Fruit fly (Drosophila melanogaster) whole organism, embryonic: ENCODE measurements around the gene CG31924.

Experiments
- Atf3 ChIP-seq: fragments of 200-800 bp; sonication (Bioruptor generic); optimal IDR thresholded peaks from 3 replicates; lab custom pipeline; 2016; ENCODE audit warnings: missing biosample characterization, missing genetic modification characterization
- CG10979 ChIP-seq: fragments of 200-800 bp; sonication (Bioruptor generic); optimal IDR thresholded peaks from 2 replicates; lab custom pipeline; 2018; ENCODE audit warnings: missing biosample characterization, mild to moderate bottlenecking, missing genetic modification characterization, moderate library complexity
- CG12219 ChIP-seq: fragments of 200-800 bp; sonication (Bioruptor generic); optimal IDR thresholded peaks from 3 replicates; lab custom pipeline; 2018; ENCODE audit warnings: missing biosample characterization, mild to moderate bottlenecking, missing genetic modification characterization
- CG12391 ChIP-seq: fragments of 200-800 bp; sonication (Bioruptor generic); optimal IDR thresholded peaks from 3 replicates; lab custom pipeline; 2018; ENCODE audit warnings: missing biosample characterization, mild to moderate bottlenecking, missing genetic modification characterization, moderate library complexity
- CG13424 ChIP-seq: fragments of 200-800 bp; sonication (Bioruptor generic); optimal IDR thresholded peaks from 2 replicates; lab custom pipeline; 2019; ENCODE audit warnings: missing biosample characterization, mild to moderate bottlenecking, missing genetic modification characterization, moderate library complexity
- CG13624 ChIP-seq: fragments of 200-800 bp; sonication (Bioruptor generic); optimal IDR thresholded peaks from 2 replicates; lab custom pipeline; 2016; ENCODE audit warnings: missing biosample characterization, missing genetic modification characterization
- CG13775 ChIP-seq: fragments of 200-800 bp; sonication (Bioruptor generic); optimal IDR thresholded peaks from 3 replicates; lab custom pipeline; 2017; ENCODE audit warnings: missing biosample characterization, mild to moderate bottlenecking, missing genetic modification characterization
- CG14667 ChIP-seq: fragments of 200-800 bp; sonication (Bioruptor generic); IDR thresholded peaks from 2 replicates; pipeline ENCODE4 v1.3.6; 2022; ENCODE audit warnings: missing biosample characterization, missing genetic modification characterization
- CG17568 ChIP-seq: fragments of 200-800 bp; sonication (Bioruptor generic); optimal IDR thresholded peaks from 2 replicates; lab custom pipeline; 2018; ENCODE audit warnings: missing biosample characterization, mild to moderate bottlenecking, missing genetic modification characterization, moderate library complexity
- CG17912 ChIP-seq: fragments of 200-800 bp; sonication (Bioruptor generic); optimal IDR thresholded peaks from 2 replicates; lab custom pipeline; 2018; ENCODE audit warnings: missing biosample characterization, mild to moderate bottlenecking, missing genetic modification characterization
- CG30431 ChIP-seq: fragments of 200-800 bp; sonication (Bioruptor generic); optimal IDR thresholded peaks from 2 replicates; lab custom pipeline; 2017; ENCODE audit warnings: missing biosample characterization, missing genetic modification characterization
- CG32532 ChIP-seq: fragments of 200-800 bp; sonication (Bioruptor generic); IDR thresholded peaks from 2 replicates; pipeline ENCODE4 v1.3.6; 2022; ENCODE audit warnings: missing biosample characterization, missing genetic modification characterization
- CG33557 ChIP-seq: fragments of 200-800 bp; sonication (Bioruptor generic); optimal IDR thresholded peaks from 2 replicates; lab custom pipeline; 2019; ENCODE audit warnings: missing biosample characterization, mild to moderate bottlenecking, missing genetic modification characterization, moderate library complexity
- CG5953 ChIP-seq: fragments of 200-800 bp; sonication (Bioruptor generic); IDR thresholded peaks from 2 replicates; pipeline ENCODE4 v1.3.6; 2022; ENCODE audit warnings: missing biosample characterization, missing genetic modification characterization
- CG6791 ChIP-seq: fragments of 200-800 bp; sonication (Bioruptor generic); IDR thresholded peaks from 3 replicates; pipeline ENCODE4 v1.3.6; 2022; ENCODE audit warnings: missing biosample characterization, missing genetic modification characterization; ENCODE audit not compliant: partially characterized antibody
- CG7271 ChIP-seq: fragments of 200-800 bp; sonication (Bioruptor generic); optimal IDR thresholded peaks from 2 replicates; lab custom pipeline; 2018; ENCODE audit warnings: missing biosample characterization, mild to moderate bottlenecking, missing genetic modification characterization, moderate library complexity
- CG7745 ChIP-seq: fragments of 200-800 bp; sonication (Bioruptor generic); optimal IDR thresholded peaks from 2 replicates; lab custom pipeline; 2018; ENCODE audit warnings: missing biosample characterization, mild to moderate bottlenecking, missing genetic modification characterization, moderate library complexity
- CG7928 ChIP-seq: fragments of 200-800 bp; sonication (Bioruptor generic); optimal IDR thresholded peaks from 2 replicates; lab custom pipeline; 2017; ENCODE audit warnings: missing biosample characterization, mild to moderate bottlenecking, missing genetic modification characterization
- Dll ChIP-seq: fragments of 200-800 bp; sonication (Bioruptor generic); IDR thresholded peaks from 4 replicates; pipeline ENCODE4 v1.3.6; 2022; ENCODE audit warnings: missing biosample characterization, missing genetic modification characterization; ENCODE audit not compliant: partially characterized antibody
- ERR ChIP-seq: fragments of 200-800 bp; sonication (Bioruptor generic); optimal IDR thresholded peaks from 2 replicates; lab custom pipeline; 2016; ENCODE audit warnings: missing biosample characterization, missing genetic modification characterization
- Fer3 ChIP-seq: fragments of 200-800 bp; sonication (Bioruptor generic); optimal IDR thresholded peaks from 2 replicates; lab custom pipeline; 2018; ENCODE audit warnings: missing biosample characterization, mild to moderate bottlenecking, missing genetic modification characterization, moderate library complexity
- Nf-YA ChIP-seq: fragments of 200-800 bp; sonication (Bioruptor generic); IDR thresholded peaks from 2 replicates; pipeline ENCODE4 v1.3.6; 2022; ENCODE audit warnings: missing biosample characterization, missing genetic modification characterization
- NfI ChIP-seq: fragments of 200-800 bp; sonication (Bioruptor generic); optimal IDR thresholded peaks from 3 replicates; lab custom pipeline; 2018; ENCODE audit warnings: missing biosample characterization, mild to moderate bottlenecking, missing genetic modification characterization, moderate library complexity
- Oaz ChIP-seq: fragments of 200-800 bp; sonication (Bioruptor generic); IDR thresholded peaks from 2 replicates; pipeline ENCODE4 v1.3.6; 2022; ENCODE audit warnings: missing biosample characterization, missing genetic modification characterization
- Opbp ChIP-seq: fragments of 200-800 bp; sonication (Bioruptor generic); IDR thresholded peaks from 3 replicates; pipeline ENCODE4 v1.3.6; 2022; ENCODE audit warnings: missing biosample characterization, missing genetic modification characterization; ENCODE audit not compliant: partially characterized antibody
- TFAM ChIP-seq: fragments of 200-800 bp; sonication (Bioruptor generic); optimal IDR thresholded peaks from 2 replicates; lab custom pipeline; 2017; ENCODE audit warnings: missing biosample characterization, missing genetic modification characterization, inconsistent platforms
- Taf1 ChIP-seq: fragments of 200-800 bp; sonication (Bioruptor generic); IDR thresholded peaks from 2 replicates; pipeline ENCODE4 v1.3.6; 2022; ENCODE audit warnings: missing biosample characterization, missing genetic modification characterization
- az2 ChIP-seq: fragments of 200-800 bp; sonication (Bioruptor generic); optimal IDR thresholded peaks from 3 replicates; lab custom pipeline; 2016; ENCODE audit warnings: missing biosample characterization, missing genetic modification characterization
- bowl ChIP-seq: fragments of 200-800 bp; sonication (Bioruptor generic); IDR thresholded peaks from 2 replicates; pipeline ENCODE4 v1.3.6; 2022; ENCODE audit warnings: missing biosample characterization, missing genetic modification characterization
- cad ChIP-seq: fragments of >200 bp; optimal IDR thresholded peaks from 2 replicates; lab custom pipeline; 2017; ENCODE audit warnings: missing biosample characterization, missing genetic modification characterization
- cas ChIP-seq: fragments of 200-800 bp; sonication (Bioruptor generic); IDR thresholded peaks from 2 replicates; pipeline ENCODE4 v1.3.6; 2022; ENCODE audit warnings: missing biosample characterization, missing genetic modification characterization
- corto ChIP-seq: fragments of 200-800 bp; sonication (Bioruptor generic); optimal IDR thresholded peaks from 2 replicates; lab custom pipeline; 2016; ENCODE audit warnings: missing biosample characterization, mild to moderate bottlenecking, missing genetic modification characterization, moderate library complexity
- crc ChIP-seq: fragments of 200-800 bp; sonication (Bioruptor generic); optimal IDR thresholded peaks from 2 replicates; lab custom pipeline; 2016; ENCODE audit warnings: missing biosample characterization, missing genetic modification characterization
- croc ChIP-seq: fragments of 200-800 bp; sonication (Bioruptor generic); conservative IDR thresholded peaks from 3 replicates; pipeline ENCODE4 v1.3.6; 2022; ENCODE audit warnings: missing biosample characterization, missing genetic modification characterization
- crol ChIP-seq: fragments of 200-800 bp; sonication (Bioruptor generic); IDR thresholded peaks from 2 replicates; pipeline ENCODE4 v1.3.6; 2022; ENCODE audit warnings: missing biosample characterization, missing genetic modification characterization
- gcm2 ChIP-seq: fragments of 200-800 bp; sonication (Bioruptor generic); optimal IDR thresholded peaks from 2 replicates; lab custom pipeline; 2016; ENCODE audit warnings: missing biosample characterization, missing genetic modification characterization
- grau ChIP-seq: fragments of 200-800 bp; optimal IDR thresholded peaks from 3 replicates; lab custom pipeline; 2019; ENCODE audit warnings: missing biosample characterization, mild to moderate bottlenecking, missing genetic modification characterization, moderate library complexity
- hkb ChIP-seq, 2 experiments: fragments of 200-800 bp in 1 of 2; fragments of >200 bp in 1 of 2; sonication (Bioruptor generic) in 1 of 2; IDR thresholded peaks in 1 of 2; optimal IDR thresholded peaks in 1 of 2; 2 replicates each; pipeline versions ENCODE4 v1.3.6 to Lab custom; 2017 to 2022; ENCODE audit warnings: missing biosample characterization in 1 of 2, missing genetic modification characterization in 1 of 2
- ind ChIP-seq: fragments of 200-800 bp; sonication (Bioruptor generic); optimal IDR thresholded peaks from 3 replicates; lab custom pipeline; 2016; ENCODE audit warnings: missing biosample characterization, missing genetic modification characterization
- jumu ChIP-seq: fragments of 200-800 bp; sonication (Bioruptor generic); optimal IDR thresholded peaks from 3 replicates; lab custom pipeline; 2016; ENCODE audit warnings: missing biosample characterization, missing genetic modification characterization
- lab ChIP-seq: fragments of 200-800 bp; sonication (Bioruptor generic); optimal IDR thresholded peaks from 3 replicates; lab custom pipeline; 2017; ENCODE audit warnings: missing biosample characterization, missing genetic modification characterization, mild to moderate bottlenecking, moderate library complexity, missing genetic modification reagents
- lmd ChIP-seq: fragments of 200-800 bp; sonication (Bioruptor generic); IDR thresholded peaks from 2 replicates; pipeline ENCODE4 v1.3.6; 2022; ENCODE audit warnings: missing biosample characterization, missing genetic modification characterization
- mam ChIP-seq: fragments of 200-800 bp; sonication (Bioruptor generic); optimal IDR thresholded peaks from 3 replicates; lab custom pipeline; 2016; ENCODE audit warnings: missing biosample characterization, missing genetic modification characterization
- nau ChIP-seq: fragments of 200-800 bp; sonication (Bioruptor generic); optimal IDR thresholded peaks from 3 replicates; lab custom pipeline; 2017; ENCODE audit warnings: missing biosample characterization, mild to moderate bottlenecking, missing genetic modification characterization, missing genetic modification reagents
- pan ChIP-seq, 4 experiments: fragments of >200 bp in 3 of 4; fragments of 200-800 bp in 1 of 4; sonication (Bioruptor generic) in 1 of 4; optimal IDR thresholded peaks in 3 of 4; IDR thresholded peaks in 1 of 4; 2 replicates each; pipeline versions ENCODE4 v1.3.6 to Lab custom; 2017 to 2022; ENCODE audit warnings: missing biosample characterization in 2 of 4, missing genetic modification characterization in 2 of 4, mixed read lengths in 1 of 4
- pb ChIP-seq: fragments of 200-800 bp; sonication (Bioruptor generic); optimal IDR thresholded peaks from 3 replicates; lab custom pipeline; 2016; ENCODE audit warnings: missing biosample characterization, missing genetic modification characterization
- shn ChIP-seq: fragments of 200-800 bp; sonication (Bioruptor generic); optimal IDR thresholded peaks from 3 replicates; lab custom pipeline; 2016; ENCODE audit warnings: missing biosample characterization, missing genetic modification characterization
- stc ChIP-seq: fragments of 200-800 bp; sonication (Bioruptor generic); IDR thresholded peaks from 2 replicates; pipeline ENCODE4 v1.3.6; 2022; ENCODE audit warnings: missing biosample characterization, missing genetic modification characterization
- zen ChIP-seq: fragments of 200-800 bp; sonication (Bioruptor generic); optimal IDR thresholded peaks from 3 replicates; lab custom pipeline; 2018; ENCODE audit warnings: missing biosample characterization, mild to moderate bottlenecking, missing genetic modification characterization, moderate library complexity
- zen2 ChIP-seq: fragments of 200-800 bp; sonication (Bioruptor generic); IDR thresholded peaks from 3 replicates; pipeline ENCODE4 v1.3.6; 2022; ENCODE audit warnings: missing biosample characterization, missing genetic modification characterization; ENCODE audit not compliant: partially characterized antibody

The CG31924 gene

DNA sequence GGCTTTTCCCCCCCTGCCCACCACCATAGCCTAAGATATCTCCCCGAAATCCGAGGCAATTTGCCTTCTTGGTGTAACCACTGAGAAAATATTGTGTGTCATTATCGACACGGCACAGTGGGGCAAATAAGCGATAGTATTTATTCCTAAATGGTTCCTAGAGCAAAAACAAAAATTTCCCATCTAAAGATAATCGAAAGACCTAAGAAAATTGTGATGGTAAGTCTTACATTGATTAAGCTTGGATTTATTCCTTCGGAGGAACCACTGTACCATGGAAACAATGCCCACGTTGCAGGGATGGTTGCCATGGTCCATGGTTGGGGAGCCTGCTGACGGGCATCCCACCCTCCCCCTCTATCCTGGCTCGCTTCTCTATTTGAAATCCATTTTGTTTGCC lies 38.3 kb downstream of the CG31924 start (continued):
- no peak for TF ChIP-seq pb (GFP tag; lab: Kevin White, UChicago)
- TF ChIP-seq az2 = peak; percentile 15
- no peak for TF ChIP-seq CG32532 (GFP tag; lab: Robert Waterston, UW)
- no peak for TF ChIP-seq zen
- no peak for TF ChIP-seq CG10979 (tag; lab: Kevin White, UChicago)
- no peak for TF ChIP-seq CG17912 (GFP tag; lab: Kevin White, UChicago)
- TF ChIP-seq CG5953 (GFP tag; lab: Robert Waterston, UW) = no peak
- no peak for TF ChIP-seq cad (GFP tag; lab: Kevin White, UChicago)
- no peak for TF ChIP-seq nau (GFP tag; lab: Kevin White, UChicago)
- no peak for TF ChIP-seq CG6791 (GFP tag; lab: Robert Waterston, UW)
- TF ChIP-seq CG13424 (tag; lab: Kevin White, UChicago) = peak; percentile 2
- peak; percentile 54; the same call in 1 of the 2 replicates for TF ChIP-seq stc (GFP tag; lab: Robert Waterston, UW)
- no peak for TF ChIP-seq crc (GFP tag; lab: Kevin White, UChicago)
- peak; percentile 47 for TF ChIP-seq grau
- no peak; the same call in 1 of the 2 replicates for TF ChIP-seq Taf1
- TF ChIP-seq CG14667 = no peak
- TF ChIP-seq lab (GFP tag; lab: Kevin White, UChicago) = peak; percentile 76
- TF ChIP-seq Nf-YA (GFP tag; lab: Robert Waterston, UW) = no peak
- no peak for TF ChIP-seq CG13775 (GFP tag; lab: Kevin White, UChicago)
- peak; percentile 22 for TF ChIP-seq CG12391 (tag; lab: Kevin White, UChicago)
- no peak for TF ChIP-seq Dll (GFP tag; lab: Robert Waterston, UW)
- TF ChIP-seq crol = peak; percentile 9; the same call in 1 of the 2 replicates
- no peak for TF ChIP-seq CG13624 (GFP tag; lab: Kevin White, UChicago)
- peak; percentile 7 for TF ChIP-seq ind
- TF ChIP-seq gcm2 (GFP tag; lab: Kevin White, UChicago) = no peak
- TF ChIP-seq Opbp (GFP tag; lab: Robert Waterston, UW) = no peak
- no peak for TF ChIP-seq croc
- peak; percentile 28; the same call in 1 of the 2 replicates for TF ChIP-seq lmd (GFP tag; lab: Robert Waterston, UW)
- no peak for TF ChIP-seq corto
- TF ChIP-seq mam (GFP tag; lab: Kevin White, UChicago) = no peak
- no peak for TF ChIP-seq ERR (GFP tag; lab: Kevin White, UChicago)
- no peak for TF ChIP-seq jumu
- no peak for TF ChIP-seq TFAM (GFP tag; lab: Kevin White, UChicago)
- no peak for TF ChIP-seq CG7928
- TF ChIP-seq NfI (GFP tag; lab: Kevin White, UChicago) = peak; percentile 16
- TF ChIP-seq CG17568 = no peak
- TF ChIP-seq bowl (GFP tag; lab: Robert Waterston, UW) = no peak
- TF ChIP-seq hkb (optimal IDR thresholded peaks at IDR 0.05; lab: Kevin White, UChicago) = no peak
- no peak; the same call in 1 of the 2 replicates for TF ChIP-seq hkb (GFP tag; IDR thresholded peaks at IDR 0.05; lab: Robert Waterston, UW)
- no peak for TF ChIP-seq pan (optimal IDR thresholded peaks at IDR 0.05; lab: Kevin White, UChicago)
- peak in 1 of 2 experiments; percentile 64 for TF ChIP-seq pan (GFP tag; optimal IDR thresholded peaks at IDR 0.05 in 1 of 2, IDR thresholded peaks at IDR 0.05 in 1 of 2)
- no peak for TF ChIP-seq Oaz (GFP tag; lab: Robert Waterston, UW)
- no peak for TF ChIP-seq CG7745 (tag; lab: Kevin White, UChicago)
- TF ChIP-seq zen2 (GFP tag; lab: Robert Waterston, UW) = no peak
- TF ChIP-seq CG30431 (GFP tag; lab: Kevin White, UChicago) = peak; percentile 8
- peak; percentile 29 for TF ChIP-seq Fer3
- TF ChIP-seq CG7271 (tag; lab: Kevin White, UChicago) = no peak
- no peak for TF ChIP-seq Atf3 (GFP tag; lab: Kevin White, UChicago)
- TF ChIP-seq CG33557 (GFP tag; lab: Kevin White, UChicago) = no peak
- no peak for TF ChIP-seq cas (GFP tag; lab: Robert Waterston, UW)
- TF ChIP-seq shn (GFP tag; lab: Kevin White, UChicago) = peak; percentile 6
- TF ChIP-seq CG12219 = peak; percentile 6
